Fruit fly (Drosophila melanogaster) whole organism, embryonic: ENCODE results near the gene Try29F.

Source experiments
- Asciz ChIP-seq: fragments of 200-800 bp; sonication (Bioruptor generic); optimal IDR thresholded peaks from 2 replicates; lab custom pipeline; 2017; ENCODE audit warnings: missing biosample characterization, mild to moderate bottlenecking, missing genetic modification characterization, missing genetic modification reagents
- Atf-2 ChIP-seq: fragments of 200-800 bp; sonication (Bioruptor generic); optimal IDR thresholded peaks from 2 replicates; lab custom pipeline; 2016; ENCODE audit warnings: missing biosample characterization, missing genetic modification characterization
- Atf6 ChIP-seq: fragments of 200-800 bp; sonication (Bioruptor generic); IDR thresholded peaks from 2 replicates; pipeline ENCODE4 v1.3.6; 2022; ENCODE audit warnings: missing biosample characterization, missing genetic modification characterization
- BtbVII ChIP-seq: fragments of 200-800 bp; sonication (Bioruptor generic); optimal IDR thresholded peaks from 3 replicates; lab custom pipeline; 2017; ENCODE audit warnings: missing biosample characterization, mild to moderate bottlenecking, missing genetic modification characterization
- C15 ChIP-seq: fragments of 200-800 bp; sonication (Bioruptor generic); IDR thresholded peaks from 3 replicates; pipeline ENCODE4 v1.3.6; 2022; ENCODE audit warnings: missing biosample characterization, missing genetic modification characterization
- CG11695 ChIP-seq: fragments of 200-800 bp; sonication (Bioruptor generic); IDR thresholded peaks from 3 replicates; pipeline ENCODE4 v1.3.6; 2022; ENCODE audit warnings: missing biosample characterization, missing genetic modification characterization
- CG12104 ChIP-seq: fragments of 200-800 bp; sonication (Bioruptor generic); optimal IDR thresholded peaks from 3 replicates; lab custom pipeline; 2016; ENCODE audit warnings: missing biosample characterization, missing genetic modification characterization
- CG12299 ChIP-seq: fragments of 200-800 bp; sonication (Bioruptor generic); optimal IDR thresholded peaks from 2 replicates; lab custom pipeline; 2018; ENCODE audit warnings: missing biosample characterization, mild to moderate bottlenecking, missing genetic modification characterization
- CG12659 ChIP-seq: fragments of 200-800 bp; sonication (Bioruptor generic); optimal IDR thresholded peaks from 3 replicates; lab custom pipeline; 2017; ENCODE audit warnings: mild to moderate bottlenecking, missing biosample characterization, missing genetic modification reagents, missing genetic modification characterization
- CG12744 ChIP-seq: fragments of 200-800 bp; sonication (Bioruptor generic); optimal IDR thresholded peaks from 2 replicates; lab custom pipeline; 2016; ENCODE audit warnings: missing biosample characterization, missing genetic modification characterization
- CG18764 ChIP-seq: fragments of 200-800 bp; sonication (Bioruptor generic); optimal IDR thresholded peaks from 3 replicates; lab custom pipeline; 2016; ENCODE audit warnings: missing biosample characterization, missing genetic modification characterization
- CG32767 ChIP-seq: fragments of 200-800 bp; sonication (Bioruptor generic); IDR thresholded peaks from 2 replicates; pipeline ENCODE4 v1.3.6; 2022; ENCODE audit warnings: missing biosample characterization, missing genetic modification characterization
- CG3838 ChIP-seq: fragments of 200-800 bp; sonication (Bioruptor generic); optimal IDR thresholded peaks from 3 replicates; lab custom pipeline; 2016; ENCODE audit warnings: missing biosample characterization, missing genetic modification characterization
- CG4820 ChIP-seq: fragments of 200-800 bp; sonication (Bioruptor generic); optimal IDR thresholded peaks from 3 replicates; lab custom pipeline; 2016; ENCODE audit warnings: missing biosample characterization, missing genetic modification characterization
- CG5180 ChIP-seq: fragments of 200-800 bp; sonication (Bioruptor generic); optimal IDR thresholded peaks from 3 replicates; lab custom pipeline; 2017; ENCODE audit warnings: missing biosample characterization, missing genetic modification characterization, mild to moderate bottlenecking, moderate library complexity, missing genetic modification reagents
- CG7357 ChIP-seq: fragments of 200-800 bp; sonication (Bioruptor generic); IDR thresholded peaks from 3 replicates; pipeline ENCODE4 v1.3.6; 2022; ENCODE audit warnings: missing biosample characterization, missing genetic modification characterization
- CG7556 ChIP-seq: fragments of 200-800 bp; sonication (Bioruptor generic); optimal IDR thresholded peaks from 2 replicates; lab custom pipeline; 2017; ENCODE audit warnings: missing biosample characterization, mild to moderate bottlenecking, missing genetic modification characterization
- CG8944 ChIP-seq: fragments of 200-800 bp; sonication (Bioruptor generic); optimal IDR thresholded peaks from 3 replicates; lab custom pipeline; 2016; ENCODE audit warnings: missing biosample characterization, missing genetic modification characterization
- CG9817 ChIP-seq: fragments of 200-800 bp; sonication (Bioruptor generic); optimal IDR thresholded peaks from 2 replicates; lab custom pipeline; 2018; ENCODE audit warnings: missing biosample characterization, mild to moderate bottlenecking, missing genetic modification characterization, moderate library complexity
- E2f2 ChIP-seq: fragments of 200-800 bp; sonication (Bioruptor generic); IDR thresholded peaks from 2 replicates; pipeline ENCODE4 v1.3.6; 2022; ENCODE audit warnings: missing biosample characterization, missing genetic modification characterization
- Eip74EF ChIP-seq, 2 experiments: fragments of 200-800 bp in 1 of 2; fragments of >200 bp in 1 of 2; sonication (Bioruptor generic) in 1 of 2; optimal IDR thresholded peaks; 2 replicates each; lab custom pipeline; 2017 to 2019; ENCODE audit warnings: missing biosample characterization in 2 of 2, missing genetic modification characterization in 2 of 2, mild to moderate bottlenecking in 1 of 2, moderate library complexity in 1 of 2
- Elba2 ChIP-seq: fragments of 200-800 bp; sonication (Bioruptor generic); optimal IDR thresholded peaks from 3 replicates; lab custom pipeline; 2016; ENCODE audit warnings: missing biosample characterization, missing genetic modification characterization
- Fer3 ChIP-seq: fragments of 200-800 bp; sonication (Bioruptor generic); optimal IDR thresholded peaks from 2 replicates; lab custom pipeline; 2018; ENCODE audit warnings: missing biosample characterization, mild to moderate bottlenecking, missing genetic modification characterization, moderate library complexity
- HmgZ ChIP-seq: fragments of 200-800 bp; sonication (Bioruptor generic); optimal IDR thresholded peaks from 2 replicates; lab custom pipeline; 2018; ENCODE audit warnings: missing biosample characterization, mild to moderate bottlenecking, missing genetic modification characterization
- Hr51 ChIP-seq, 2 experiments: fragments of 200-800 bp; sonication (Bioruptor generic); optimal IDR thresholded peaks; 2 replicates in 1 of 2; 3 replicates in 1 of 2; lab custom pipeline; 2016 to 2018; ENCODE audit warnings: missing biosample characterization in 2 of 2, missing genetic modification characterization in 2 of 2, mild to moderate bottlenecking in 1 of 2, moderate library complexity in 1 of 2
- Jarid2 ChIP-seq: fragments of 200-800 bp; sonication (Bioruptor generic); optimal IDR thresholded peaks from 3 replicates; lab custom pipeline; 2017; ENCODE audit warnings: mild to moderate bottlenecking, missing biosample characterization, missing genetic modification reagents, missing genetic modification characterization
- Myb ChIP-seq: fragments of 200-800 bp; sonication (Bioruptor generic); optimal IDR thresholded peaks from 2 replicates; lab custom pipeline; 2016; ENCODE audit warnings: missing biosample characterization, missing genetic modification characterization
- Opbp ChIP-seq: fragments of 200-800 bp; sonication (Bioruptor generic); IDR thresholded peaks from 3 replicates; pipeline ENCODE4 v1.3.6; 2022; ENCODE audit warnings: missing biosample characterization, missing genetic modification characterization; ENCODE audit not compliant: partially characterized antibody
- Pdp1 ChIP-seq, 2 experiments: fragments of 200-800 bp; sonication (Bioruptor generic); optimal IDR thresholded peaks; 3 replicates each; lab custom pipeline; 2016; ENCODE audit warnings: missing biosample characterization in 2 of 2, missing genetic modification characterization in 2 of 2, mild to moderate bottlenecking in 1 of 2, moderate library complexity in 1 of 2
- Vsx1 ChIP-seq: fragments of 200-800 bp; sonication (Bioruptor generic); optimal IDR thresholded peaks from 2 replicates; lab custom pipeline; 2017; ENCODE audit warnings: missing biosample characterization, mild to moderate bottlenecking, missing genetic modification characterization, missing genetic modification reagents
- Xbp1 ChIP-seq: fragments of 200-800 bp; sonication (Bioruptor generic); optimal IDR thresholded peaks from 3 replicates; lab custom pipeline; 2016; ENCODE audit warnings: missing biosample characterization, mild to moderate bottlenecking, missing genetic modification characterization
- al ChIP-seq: fragments of 200-800 bp; sonication (Bioruptor generic); IDR thresholded peaks from 2 replicates; pipeline ENCODE4 v1.3.6; 2022; ENCODE audit warnings: missing biosample characterization, missing genetic modification characterization
- az2 ChIP-seq: fragments of 200-800 bp; sonication (Bioruptor generic); optimal IDR thresholded peaks from 3 replicates; lab custom pipeline; 2016; ENCODE audit warnings: missing biosample characterization, missing genetic modification characterization
- bab2 ChIP-seq: fragments of 200-800 bp; sonication (Bioruptor generic); optimal IDR thresholded peaks from 2 replicates; lab custom pipeline; 2016; ENCODE audit warnings: missing biosample characterization, missing genetic modification characterization
- da ChIP-seq: fragments of 200-800 bp; sonication (Bioruptor generic); optimal IDR thresholded peaks from 2 replicates; lab custom pipeline; 2016; ENCODE audit warnings: missing biosample characterization, missing genetic modification characterization
- ems ChIP-seq: fragments of 200-800 bp; sonication (Bioruptor generic); optimal IDR thresholded peaks from 3 replicates; lab custom pipeline; 2016; ENCODE audit warnings: missing biosample characterization, missing genetic modification characterization
- eve ChIP-seq, 2 experiments: fragments of >200 bp; optimal IDR thresholded peaks; 2 replicates each; lab custom pipeline; 2017; ENCODE audit warnings: missing biosample characterization in 2 of 2, missing genetic modification characterization in 2 of 2
- fd102C ChIP-seq: fragments of 200-800 bp; sonication (Bioruptor generic); optimal IDR thresholded peaks from 2 replicates; lab custom pipeline; 2018; ENCODE audit warnings: missing biosample characterization, mild to moderate bottlenecking, missing genetic modification characterization, moderate library complexity
- gcm ChIP-seq: fragments of 200-800 bp; sonication (Bioruptor generic); optimal IDR thresholded peaks from 2 replicates; lab custom pipeline; 2019; ENCODE audit warnings: missing biosample characterization, mild to moderate bottlenecking, missing genetic modification characterization, moderate library complexity
- lab ChIP-seq: fragments of 200-800 bp; sonication (Bioruptor generic); optimal IDR thresholded peaks from 3 replicates; lab custom pipeline; 2017; ENCODE audit warnings: missing biosample characterization, missing genetic modification characterization, mild to moderate bottlenecking, moderate library complexity, missing genetic modification reagents
- onecut ChIP-seq: fragments of 200-800 bp; sonication (Bioruptor generic); IDR thresholded peaks from 2 replicates; pipeline ENCODE4 v1.3.6; 2022; ENCODE audit warnings: missing biosample characterization, missing genetic modification characterization
- run ChIP-seq: fragments of 200-800 bp; sonication (Bioruptor generic); optimal IDR thresholded peaks from 3 replicates; lab custom pipeline; 2018; ENCODE audit warnings: missing biosample characterization, mild to moderate bottlenecking, missing genetic modification characterization
- slbo ChIP-seq: fragments of 200-800 bp; sonication (Bioruptor generic); IDR thresholded peaks from 2 replicates; pipeline ENCODE4 v1.3.6; 2022; ENCODE audit warnings: missing biosample characterization, missing genetic modification characterization
- so ChIP-seq: fragments of 200-800 bp; sonication (Bioruptor generic); IDR thresholded peaks from 3 replicates; pipeline ENCODE4 v1.3.6; 2022; ENCODE audit warnings: missing biosample characterization, missing genetic modification characterization
- tll ChIP-seq, 2 experiments: fragments of 200-800 bp in 1 of 2; fragments of >200 bp in 1 of 2; sonication (Bioruptor generic) in 1 of 2; optimal IDR thresholded peaks; 2 replicates each; lab custom pipeline; 2017 to 2019; ENCODE audit warnings: missing biosample characterization in 2 of 2, missing genetic modification characterization in 2 of 2, mild to moderate bottlenecking in 1 of 2, moderate library complexity in 1 of 2
- vvl ChIP-seq: fragments of 200-800 bp; sonication (Bioruptor generic); IDR thresholded peaks from 2 replicates; pipeline ENCODE4 v1.3.6; 2022; ENCODE audit warnings: missing biosample characterization, missing genetic modification characterization
- wor ChIP-seq: fragments of 200-800 bp; sonication (Bioruptor generic); IDR thresholded peaks from 2 replicates; pipeline ENCODE4 v1.3.6; 2022; ENCODE audit warnings: missing biosample characterization, missing genetic modification characterization
- zen2 ChIP-seq: fragments of 200-800 bp; sonication (Bioruptor generic); IDR thresholded peaks from 3 replicates; pipeline ENCODE4 v1.3.6; 2022; ENCODE audit warnings: missing biosample characterization, missing genetic modification characterization; ENCODE audit not compliant: partially characterized antibody

Gene Try29F

DNA sequence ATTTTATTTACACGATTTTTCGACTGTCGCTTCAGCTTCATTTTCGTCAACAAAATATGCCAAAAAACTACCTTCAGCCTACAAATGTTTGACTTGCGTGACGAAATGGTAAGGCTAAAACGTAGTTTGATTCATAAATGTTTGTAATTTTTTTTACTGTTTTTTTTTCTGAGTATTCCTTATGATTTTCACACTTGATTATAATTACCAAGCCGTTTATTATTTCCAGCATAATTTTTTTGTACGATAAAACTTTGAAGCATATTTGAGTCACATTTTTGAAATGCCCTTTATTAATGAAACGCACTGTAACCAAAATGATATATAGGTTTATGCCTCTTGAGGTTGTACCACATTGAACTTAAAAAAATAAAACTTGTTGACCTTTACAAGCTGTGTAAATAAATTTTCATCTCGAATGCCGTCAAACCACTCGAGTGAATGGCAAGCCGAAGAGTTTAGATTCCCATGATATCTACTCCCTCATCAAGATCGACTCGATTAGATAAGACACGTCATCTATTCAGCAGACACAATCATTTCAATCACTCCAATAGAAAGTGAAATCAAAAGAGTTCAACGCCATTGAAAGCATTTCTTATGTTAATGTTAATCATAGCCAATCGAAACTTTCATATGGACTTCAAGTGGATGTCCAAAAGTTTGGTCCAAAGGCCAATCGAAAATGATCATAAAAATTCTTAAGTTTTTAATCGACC lies 15.6 kb upstream of the Try29F start (continued):
- TF ChIP-seq bab2 (GFP tag; lab: Kevin White, UChicago) = peak; percentile 53
- TF ChIP-seq Atf-2 = peak; percentile 17
- TF ChIP-seq CG4820 (GFP tag; lab: Kevin White, UChicago) = peak; percentile 6
- TF ChIP-seq vvl (GFP tag; lab: Robert Waterston, UW) = no peak; the same call in 1 of the 2 replicates
- TF ChIP-seq CG11695 (GFP tag; lab: Robert Waterston, UW) = peak; percentile 94
- TF ChIP-seq slbo (GFP tag; lab: Robert Waterston, UW) = peak; percentile 68
- TF ChIP-seq CG5180 = peak; percentile 13
- TF ChIP-seq Asciz (GFP tag; lab: Kevin White, UChicago) = peak; percentile 49
- no peak for TF ChIP-seq Elba2
- TF ChIP-seq CG12299 (tag; lab: Kevin White, UChicago) = peak; percentile 40
- TF ChIP-seq eve (GFP tag; optimal IDR thresholded peaks at IDR 0.05; lab: Kevin White, UChicago) = peak in 1 of 2 experiments; percentile 57
- TF ChIP-seq al (GFP tag; lab: Robert Waterston, UW) = no peak
- TF ChIP-seq CG7556 (GFP tag; lab: Kevin White, UChicago) = peak; percentile 40
- no peak for TF ChIP-seq zen2 (GFP tag; lab: Robert Waterston, UW)
- peak; percentile 3 for TF ChIP-seq CG3838
- TF ChIP-seq Xbp1 = peak; percentile 51
- TF ChIP-seq C15 (GFP tag; lab: Robert Waterston, UW) = no peak
- TF ChIP-seq Opbp (GFP tag; lab: Robert Waterston, UW) = no peak
- no peak for TF ChIP-seq da (GFP tag; lab: Kevin White, UChicago)
- no peak for TF ChIP-seq wor (GFP tag; lab: Robert Waterston, UW)
- peak; percentile 59 for TF ChIP-seq run (tag; lab: Kevin White, UChicago)
- TF ChIP-seq CG12104 (GFP tag; lab: Kevin White, UChicago) = peak; percentile 11
- TF ChIP-seq Eip74EF (GFP tag; optimal IDR thresholded peaks at IDR 0.05; lab: Kevin White, UChicago) = peak in 1 of 2 experiments; percentile 59
- peak; percentile 71 for TF ChIP-seq Fer3 (tag; lab: Kevin White, UChicago)
- TF ChIP-seq CG18764 (GFP tag; lab: Kevin White, UChicago) = no peak
- TF ChIP-seq HmgZ = peak; percentile 8
- TF ChIP-seq BtbVII (GFP tag; lab: Kevin White, UChicago) = peak; percentile 40
- peak; percentile 31 for TF ChIP-seq az2 (GFP tag; lab: Kevin White, UChicago)
- peak; percentile 15 for TF ChIP-seq Vsx1 (GFP tag; lab: Kevin White, UChicago)
- TF ChIP-seq Atf6 (GFP tag; lab: Robert Waterston, UW) = peak; percentile 57; the same call in 1 of the 2 replicates
- 0 out of 2 replicates have a peak, but pooled peaks have one; percentile 27 for TF ChIP-seq CG32767 (GFP tag; lab: Robert Waterston, UW)
- TF ChIP-seq CG9817 = peak; percentile 46
- TF ChIP-seq tll (GFP tag; optimal IDR thresholded peaks at IDR 0.05; lab: Kevin White, UChicago) = no peak
- peak; percentile 42; the same call in 1 of the 3 replicates for TF ChIP-seq CG7357
- TF ChIP-seq ems = peak; percentile 21
- peak; percentile 8 to 23 for TF ChIP-seq Pdp1 (GFP tag; optimal IDR thresholded peaks at IDR 0.05; lab: Kevin White, UChicago)
- no peak for TF ChIP-seq Jarid2 (GFP tag; lab: Kevin White, UChicago)
- peak; percentile 20 for TF ChIP-seq gcm
- TF ChIP-seq onecut (GFP tag; lab: Robert Waterston, UW) = no peak
- peak; percentile 44 for TF ChIP-seq CG12659 (GFP tag; lab: Kevin White, UChicago)
- no peak for TF ChIP-seq fd102C (GFP tag; lab: Kevin White, UChicago)
- peak in 1 of 2 experiments; percentile 83 for TF ChIP-seq Hr51 (GFP tag; optimal IDR thresholded peaks at IDR 0.05; lab: Kevin White, UChicago)
- peak; percentile 70; the same call in 1 of the 3 replicates for TF ChIP-seq so (GFP tag; lab: Robert Waterston, UW)
- peak; percentile 74 for TF ChIP-seq lab (GFP tag; lab: Kevin White, UChicago)
- peak; percentile 23 for TF ChIP-seq CG12744
- TF ChIP-seq CG8944 = peak; percentile 13
- TF ChIP-seq Myb (GFP tag; lab: Kevin White, UChicago) = no peak
- peak; percentile 54; the same call in 1 of the 2 replicates for TF ChIP-seq E2f2 (GFP tag; lab: Robert Waterston, UW)
